Fruit fly (Drosophila melanogaster): ENCODE results near the gene nebu.

dm6 chr3L:12833354-12833753, 9.6 kb downstream of the nebu start:
- TF ChIP-seq br (GFP tag; optimal IDR thresholded peaks at IDR 0.05) (no peak), usp (GFP tag; optimal IDR thresholded peaks at IDR 0.05) (no peak), lola (GFP tag; optimal IDR thresholded peaks at IDR 0.05) (no peak), Vsx2 (GFP tag; optimal IDR thresholded peaks at IDR 0.05; ENCODE audit: partially characterized antibody) (no peak), sv (GFP tag; optimal IDR thresholded peaks at IDR 0.05) (no peak), dsf (GFP tag; optimal IDR thresholded peaks at IDR 0.05; ENCODE audit: borderline replicate concordance) (no peak), brk (GFP tag; optimal IDR thresholded peaks at IDR 0.05) (no peak), sage (GFP tag; optimal IDR thresholded peaks at IDR 0.05) (no peak), Myc (optimal IDR thresholded peaks at IDR 0.05) (no peak), psq (GFP tag; optimal IDR thresholded peaks at IDR 0.05) (no peak), Rel (GFP tag; optimal IDR thresholded peaks at IDR 0.05) (no peak), Rel (tag; optimal IDR thresholded peaks at IDR 0.05) (no peak)

Measured in whole organism, wandering third instar larva.